Fruit fly (Drosophila melanogaster): ENCODE data around the gene Prp4k.

Prp4k gene

DNA sequence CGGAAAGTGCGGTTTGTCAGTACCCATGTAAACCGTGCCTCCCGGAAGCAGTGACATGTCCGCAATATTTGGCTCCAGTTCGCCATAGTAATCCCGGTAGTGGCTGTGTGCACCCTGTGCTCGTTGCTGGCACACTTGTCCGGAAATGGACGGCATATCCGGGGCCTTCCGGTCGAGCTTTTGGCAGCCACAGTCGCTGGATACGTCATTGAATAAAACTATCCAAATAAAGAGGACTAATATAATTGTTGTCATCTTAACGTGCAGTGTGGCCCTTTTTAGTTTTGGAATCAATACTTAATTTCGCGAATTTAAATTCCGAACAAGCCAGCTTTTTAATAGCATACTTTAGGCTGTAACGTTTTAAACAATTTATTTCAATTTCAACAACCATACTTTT, 35.3 kb downstream of the Prp4k start, which contains the start of gene CG7049 (continued):
- TF ChIP-seq CG30431 (GFP tag; optimal IDR thresholded peaks at IDR 0.05) (no peak), CG13123 (GFP tag; optimal IDR thresholded peaks at IDR 0.05) (no peak), odd (GFP tag; optimal IDR thresholded peaks at IDR 0.05) (no peak), CG15601 (tag; optimal IDR thresholded peaks at IDR 0.05) (no peak), ken (GFP tag; IDR thresholded peaks at IDR 0.05) (no peak), CG6791 (GFP tag; IDR thresholded peaks at IDR 0.05; ENCODE audit: partially characterized antibody) (no peak), NfI (GFP tag; optimal IDR thresholded peaks at IDR 0.05) (no peak), E2f1 (GFP tag; IDR thresholded peaks at IDR 0.05) (no peak), pzg (GFP tag; optimal IDR thresholded peaks at IDR 0.05) (peak; percentile 50), toy (GFP tag; IDR thresholded peaks at IDR 0.05) (no peak), Hand (GFP tag; optimal IDR thresholded peaks at IDR 0.05) (no peak), Fer2 (tag; optimal IDR thresholded peaks at IDR 0.05) (no peak), HLH3B (GFP tag; IDR thresholded peaks at IDR 0.05) (no peak), yki (optimal IDR thresholded peaks at IDR 0.05) (no peak), CG30403 (GFP tag; optimal IDR thresholded peaks at IDR 0.05) (no peak), Nf-YC (tag; optimal IDR thresholded peaks at IDR 0.05) (no peak), esg (GFP tag; conservative IDR thresholded peaks at IDR 0.05) (no peak), pnt (GFP tag; optimal IDR thresholded peaks at IDR 0.05) (no peak), usp (GFP tag; optimal IDR thresholded peaks at IDR 0.05) (no peak), caup (GFP tag; optimal IDR thresholded peaks at IDR 0.05; ENCODE audit: severe bottlenecking) (no peak), Eip74EF (GFP tag; optimal IDR thresholded peaks at IDR 0.05) (peak in 1 of 2 experiments; percentile 81), Kr (GFP tag; optimal IDR thresholded peaks at IDR 0.05) (no peak), CG42726 (GFP tag; IDR thresholded peaks at IDR 0.05; ENCODE audit: partially characterized antibody) (no peak), NFAT (GFP tag; IDR thresholded peaks at IDR 0.05) (no peak), CG8924 (tag; optimal IDR thresholded peaks at IDR 0.05) (no peak), lab (GFP tag; optimal IDR thresholded peaks at IDR 0.05) (no peak), Fer1 (GFP tag; optimal IDR thresholded peaks at IDR 0.05) (peak; percentile 3), CG8478 (optimal IDR thresholded peaks at IDR 0.05) (no peak), CG3995 (GFP tag; optimal IDR thresholded peaks at IDR 0.05) (peak; percentile 79), CG7357 (GFP tag; IDR thresholded peaks at IDR 0.05) (no peak), CG32767 (GFP tag; IDR thresholded peaks at IDR 0.05) (no peak), PHDP (tag; optimal IDR thresholded peaks at IDR 0.05) (peak; percentile 12), CG1233 (GFP tag; optimal IDR thresholded peaks at IDR 0.05) (no peak), CG18599 (GFP tag; optimal IDR thresholded peaks at IDR 0.05) (no peak), btn (GFP tag; optimal IDR thresholded peaks at IDR 0.05) (no peak), ttk (GFP tag; IDR thresholded peaks at IDR 0.05) (no peak), trem (tag; optimal IDR thresholded peaks at IDR 0.05) (peak; percentile 28), YL-1 (GFP tag; optimal IDR thresholded peaks at IDR 0.05) (peak; percentile 27), rib (GFP tag; IDR thresholded peaks at IDR 0.05) (no peak), CG7928 (GFP tag; optimal IDR thresholded peaks at IDR 0.05) (no peak), croc (GFP tag; conservative IDR thresholded peaks at IDR 0.05) (no peak), Sry-δ (GFP tag; optimal IDR thresholded peaks at IDR 0.05) (no peak), CG2875 (GFP tag; optimal IDR thresholded peaks at IDR 0.05) (no peak), vnd (GFP tag; IDR thresholded peaks at IDR 0.05; ENCODE audit: partially characterized antibody) (no peak), CG10274 (GFP tag; optimal IDR thresholded peaks at IDR 0.05) (no peak), zfh1 (GFP tag; IDR thresholded peaks at IDR 0.05) (no peak), BtbVII (GFP tag; optimal IDR thresholded peaks at IDR 0.05) (no peak), sens (GFP tag) (peak; percentile 57), CG1603 (tag; optimal IDR thresholded peaks at IDR 0.05) (peak; percentile 80), CG4328 (GFP tag; optimal IDR thresholded peaks at IDR 0.05) (no peak), CG18764 (GFP tag; optimal IDR thresholded peaks at IDR 0.05) (no peak), Vsx1 (GFP tag; optimal IDR thresholded peaks at IDR 0.05) (no peak)

Measured in whole organism, embryonic.